Fruit fly (Drosophila melanogaster) whole organism, wandering third instar larva: Measurements from ENCODE around the gene CG3434.

Source experiments
- CG32264 ChIP-seq: fragments of 200-800 bp; sonication (Bioruptor generic); optimal IDR thresholded peaks from 2 replicates; lab custom pipeline; 2016; ENCODE audit warnings: missing biosample characterization, missing genetic modification characterization
- CG9705 ChIP-seq: fragments of 200-800 bp; sonication (Bioruptor generic); optimal IDR thresholded peaks from 2 replicates; lab custom pipeline; 2018; ENCODE audit warnings: missing biosample characterization, mild to moderate bottlenecking, missing genetic modification characterization
- CrebA ChIP-seq: fragments of 200-800 bp; sonication (Bioruptor generic); optimal IDR thresholded peaks from 2 replicates; lab custom pipeline; 2016; ENCODE audit warnings: missing biosample characterization, mild to moderate bottlenecking, missing genetic modification characterization, borderline replicate concordance
- Dif ChIP-seq: fragments of 200-275, 200-300 bp; sonication (Bioruptor generic); optimal IDR thresholded peaks from 2 replicates; lab custom pipeline; 2018; ENCODE audit warnings: missing biosample characterization, missing genetic modification characterization; ENCODE audit not compliant: partially characterized antibody
- GATAd ChIP-seq: sonication (Bioruptor generic); optimal IDR thresholded peaks from 2 replicates; lab custom pipeline; 2016; ENCODE audit warnings: missing biosample characterization, missing genetic modification characterization
- HLH106 ChIP-seq: fragments of 200-800 bp; optimal IDR thresholded peaks from 3 replicates; lab custom pipeline; 2019; ENCODE audit warnings: missing biosample characterization, mild to moderate bottlenecking, missing genetic modification characterization, moderate library complexity
- Hnf4 ChIP-seq: fragments of 200-800 bp; sonication (Bioruptor generic); optimal IDR thresholded peaks from 2 replicates; lab custom pipeline; 2016; ENCODE audit warnings: missing biosample characterization, mild to moderate bottlenecking, missing genetic modification characterization
- Hr78 ChIP-seq: fragments of >200 bp; optimal IDR thresholded peaks from 2 replicates; lab custom pipeline; 2017; ENCODE audit warnings: missing biosample characterization, missing genetic modification characterization
- Hr83 ChIP-seq: fragments of 200-300 bp; sonication (Bioruptor generic); optimal IDR thresholded peaks from 2 replicates; lab custom pipeline; 2016; ENCODE audit warnings: missing biosample characterization, mild to moderate bottlenecking, missing genetic modification characterization, moderate library complexity; ENCODE audit not compliant: poor library complexity, severe bottlenecking
- Mio ChIP-seq: sonication (Bioruptor generic); optimal IDR thresholded peaks from 2 replicates; lab custom pipeline; 2016; ENCODE audit warnings: missing biosample characterization, missing genetic modification characterization
- N ChIP-seq: fragments of >200 bp; optimal IDR thresholded peaks from 2 replicates; lab custom pipeline; 2018; ENCODE audit warnings: missing biosample characterization, missing external identifiers, missing genetic modification characterization
- OdsH ChIP-seq: fragments of 200-800 bp; sonication (Bioruptor generic); optimal IDR thresholded peaks from 2 replicates; lab custom pipeline; 2016; ENCODE audit warnings: missing biosample characterization, mild to moderate bottlenecking, missing genetic modification characterization
- Rel ChIP-seq, 2 experiments: fragments of 200-800 bp; sonication (Bioruptor generic) in 1 of 2; optimal IDR thresholded peaks; 2 replicates in 1 of 2; 3 replicates in 1 of 2; lab custom pipeline; 2016 to 2019; ENCODE audit warnings: mild to moderate bottlenecking in 2 of 2, missing biosample characterization in 2 of 2, missing genetic modification characterization in 2 of 2, moderate library complexity in 1 of 2
- Sp1 ChIP-seq: fragments of 200-800 bp; sonication (Bioruptor generic); optimal IDR thresholded peaks from 3 replicates; lab custom pipeline; 2019; ENCODE audit warnings: missing biosample characterization, mild to moderate bottlenecking, missing genetic modification characterization, moderate library complexity
- br ChIP-seq: fragments of 200-800 bp; sonication (Bioruptor generic); optimal IDR thresholded peaks from 2 replicates; lab custom pipeline; 2016; ENCODE audit warnings: missing biosample characterization, missing genetic modification characterization
- brk ChIP-seq: fragments of 200-800 bp; sonication (Bioruptor generic); optimal IDR thresholded peaks from 2 replicates; lab custom pipeline; 2016; ENCODE audit warnings: missing biosample characterization, mild to moderate bottlenecking, missing genetic modification characterization
- dl ChIP-seq, 2 experiments: fragments of 175-275, 200-275 bp in 1 of 2; fragments of 200-275 bp in 1 of 2; sonication (Bioruptor generic); optimal IDR thresholded peaks; lab custom pipeline; 2018; ENCODE audit warnings: mild to moderate bottlenecking in 2 of 2, missing biosample characterization in 2 of 2, missing genetic modification characterization in 2 of 2, moderate library complexity in 2 of 2; ENCODE audit not compliant: partially characterized antibody in 2 of 2, insufficient read depth in 1 of 2
- dmrt93B ChIP-seq: fragments of 200-800 bp; sonication (Bioruptor generic); optimal IDR thresholded peaks from 2 replicates; lab custom pipeline; 2018; ENCODE audit warnings: missing biosample characterization, mild to moderate bottlenecking, missing genetic modification characterization
- ey ChIP-seq: fragments of 200-800 bp; sonication (Bioruptor generic); optimal IDR thresholded peaks from 2 replicates; lab custom pipeline; 2016; ENCODE audit warnings: missing biosample characterization, missing genetic modification characterization
- foxo ChIP-seq, 2 experiments: fragments of 200-800 bp; sonication (Bioruptor generic); optimal IDR thresholded peaks; 2 replicates in 1 of 2; 3 replicates in 1 of 2; lab custom pipeline; 2016 to 2017; ENCODE audit warnings: missing biosample characterization in 2 of 2, missing genetic modification characterization in 2 of 2
- fru ChIP-seq: fragments of 200-800 bp; sonication (Bioruptor generic); optimal IDR thresholded peaks from 3 replicates; lab custom pipeline; 2016; ENCODE audit warnings: missing biosample characterization, mild to moderate bottlenecking, missing genetic modification characterization
- h ChIP-seq: fragments of 200-800 bp; sonication (Bioruptor generic); optimal IDR thresholded peaks from 3 replicates; lab custom pipeline; 2016; ENCODE audit warnings: missing biosample characterization, mild to moderate bottlenecking, missing genetic modification characterization
- jim ChIP-seq: fragments of 175-275, 200-325 bp; sonication (Bioruptor generic); optimal IDR thresholded peaks from 2 replicates; lab custom pipeline; 2016; ENCODE audit warnings: missing biosample characterization, mild to moderate bottlenecking, missing genetic modification characterization
- lola ChIP-seq: fragments of >200 bp; optimal IDR thresholded peaks from 2 replicates; lab custom pipeline; 2017; ENCODE audit warnings: missing biosample characterization, missing genetic modification characterization
- pan ChIP-seq: fragments of >200 bp; optimal IDR thresholded peaks from 2 replicates; lab custom pipeline; 2017
- psq ChIP-seq: fragments of 200-800 bp; sonication (Bioruptor generic); optimal IDR thresholded peaks from 3 replicates; lab custom pipeline; 2017; ENCODE audit warnings: missing biosample characterization, mild to moderate bottlenecking, missing genetic modification characterization, moderate library complexity
- rgr ChIP-seq: fragments of 200-800 bp; sonication (Bioruptor generic); optimal IDR thresholded peaks from 3 replicates; lab custom pipeline; 2016; ENCODE audit warnings: missing biosample characterization, mild to moderate bottlenecking, missing genetic modification characterization
- sage ChIP-seq: fragments of 200-800 bp; sonication (Bioruptor generic); optimal IDR thresholded peaks from 2 replicates; lab custom pipeline; 2016; ENCODE audit warnings: missing biosample characterization, mild to moderate bottlenecking, missing genetic modification characterization
- sv ChIP-seq: fragments of 200-800 bp; sonication (Bioruptor generic); optimal IDR thresholded peaks from 3 replicates; lab custom pipeline; 2016; ENCODE audit warnings: missing biosample characterization, missing genetic modification characterization
- tai ChIP-seq: sonication (Bioruptor generic); optimal IDR thresholded peaks from 2 replicates; lab custom pipeline; 2016; ENCODE audit warnings: missing biosample characterization, missing genetic modification characterization
- usp ChIP-seq: fragments of >200 bp; optimal IDR thresholded peaks from 2 replicates; lab custom pipeline; 2017; ENCODE audit warnings: missing biosample characterization, missing genetic modification characterization
- woc ChIP-seq: sonication (Bioruptor generic); optimal IDR thresholded peaks from 2 replicates; lab custom pipeline; 2016; ENCODE audit warnings: missing biosample characterization, mild to moderate bottlenecking, missing genetic modification characterization

The CG3434 gene

DNA sequence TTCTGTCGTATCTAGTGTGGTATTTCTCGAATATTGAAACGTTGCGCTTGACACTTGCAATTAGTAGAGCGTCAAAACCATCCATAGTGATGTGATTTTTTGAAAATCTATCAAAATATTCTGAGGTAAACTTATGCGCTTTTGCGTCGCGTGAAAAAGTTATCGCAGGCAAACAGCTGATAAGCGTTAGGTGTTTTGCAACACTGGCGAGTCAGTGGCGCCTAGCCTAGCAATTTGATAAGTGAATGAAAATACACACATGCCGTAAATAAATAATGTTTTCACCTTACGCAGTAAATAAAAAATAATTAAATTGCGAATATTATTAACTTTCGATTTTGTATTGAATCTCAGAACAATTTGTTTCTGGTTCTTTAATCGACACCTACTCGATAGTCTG lies 25.3 kb downstream of the CG3434 start, which contains the start of gene CG42526 (continued):
- TF ChIP-seq sv (GFP tag; lab: Kevin White, UChicago) = peak; percentile 53

DNA sequence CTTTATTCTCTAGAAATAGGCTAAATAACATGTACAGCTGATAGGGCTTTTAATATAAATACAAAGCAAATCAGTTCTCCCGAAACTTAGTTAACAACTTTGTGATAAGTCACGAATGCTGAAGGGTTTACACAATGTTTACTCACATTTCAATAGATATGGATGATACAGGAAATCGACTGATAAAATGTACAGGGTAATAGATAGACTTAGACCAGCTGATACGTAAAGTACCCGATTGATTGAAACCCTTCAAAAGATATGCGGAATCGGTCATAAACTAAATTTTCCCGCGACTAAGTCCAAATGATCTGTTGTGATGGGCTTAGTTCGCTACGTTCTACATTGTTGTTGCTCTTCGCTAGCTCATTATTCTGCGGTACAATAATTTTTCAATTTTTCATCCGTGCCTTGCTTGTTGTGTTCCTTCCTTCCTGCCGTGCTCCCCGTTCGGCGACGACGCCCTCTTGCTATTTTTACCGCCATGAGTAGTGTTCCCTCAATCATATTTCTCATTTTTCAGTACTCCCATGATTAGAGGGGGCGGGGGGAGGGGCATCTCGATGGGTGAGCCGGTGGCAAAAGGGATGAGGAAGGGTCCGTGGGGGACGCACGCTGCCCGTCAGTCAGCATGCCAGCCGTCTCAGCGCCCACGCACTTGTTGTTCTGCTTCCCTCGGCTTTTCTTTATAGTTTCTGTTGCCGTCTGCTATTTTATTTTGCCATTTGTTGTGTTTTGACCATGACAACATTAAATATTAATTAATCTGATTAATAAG lies 27.6 kb downstream of the CG3434 start:
- no peak for TF ChIP-seq CG32264
- TF ChIP-seq Hr83 = no peak
- no peak for TF ChIP-seq psq (GFP tag; lab: Kevin White, UChicago)
- no peak for TF ChIP-seq GATAd
- no peak for TF ChIP-seq Mio (GFP tag; lab: Kevin White, UChicago)
- TF ChIP-seq rgr = no peak
- TF ChIP-seq tai = no peak
- no peak for TF ChIP-seq Dif
- no peak for TF ChIP-seq lola (GFP tag; lab: Kevin White, UChicago)
- TF ChIP-seq sv (GFP tag; lab: Kevin White, UChicago) = no peak
- no peak for TF ChIP-seq dl (GFP tag; optimal IDR thresholded peaks at IDR 0.05; lab: Kevin White, UChicago; ENCODE audit: insufficient read depth in 1 of 2, partially characterized antibody in 2 of 2)
- TF ChIP-seq OdsH (GFP tag; lab: Kevin White, UChicago) = no peak
- no peak for TF ChIP-seq h (GFP tag; lab: Kevin White, UChicago)
- no peak for TF ChIP-seq Sp1 (GFP tag; lab: Kevin White, UChicago)
- no peak for TF ChIP-seq woc (GFP tag; lab: Kevin White, UChicago)
- TF ChIP-seq sage = no peak
- TF ChIP-seq pan (lab: Kevin White, UChicago) = no peak
- no peak for TF ChIP-seq Hr78 (GFP tag; lab: Kevin White, UChicago)

DNA sequence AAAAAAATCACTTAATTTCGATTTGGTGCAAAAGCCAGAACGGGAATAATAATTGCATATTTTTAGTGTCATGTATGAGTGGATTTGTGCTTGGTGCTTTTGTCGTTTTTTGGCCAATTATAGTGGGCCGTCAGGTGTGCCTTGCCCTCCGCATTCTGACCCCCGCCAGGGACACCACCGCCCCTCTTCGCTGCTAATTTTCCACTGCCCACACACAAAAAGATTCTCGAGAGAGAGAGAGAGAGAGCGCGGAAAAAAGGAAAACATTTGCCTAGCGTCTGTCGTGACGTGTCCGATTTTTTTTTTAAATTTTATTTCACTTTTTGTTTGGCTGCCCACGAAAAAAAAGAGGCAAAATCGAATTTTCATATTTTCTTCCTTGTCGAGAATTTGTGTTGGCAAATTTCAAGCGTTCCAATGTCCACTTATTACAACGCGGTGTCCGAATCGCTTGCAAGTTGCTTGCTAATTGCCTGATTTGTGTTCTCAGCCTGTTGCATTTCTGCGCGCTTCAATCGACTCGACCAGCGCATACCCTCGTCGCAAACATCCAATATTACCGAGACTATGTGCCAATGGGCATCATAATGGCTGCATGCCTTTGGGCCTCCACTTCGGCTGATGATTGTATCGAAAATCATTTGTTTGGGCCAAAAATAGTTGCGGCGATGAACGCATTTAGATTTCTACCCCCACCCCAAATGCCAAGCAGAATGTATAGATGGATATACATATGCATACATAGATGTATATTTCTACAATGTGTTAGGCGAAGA lies 28.6 kb downstream of the CG3434 start:
- no peak for TF ChIP-seq N (GFP tag; lab: Kevin White, UChicago)
- TF ChIP-seq Dif = peak; percentile 7

DNA sequence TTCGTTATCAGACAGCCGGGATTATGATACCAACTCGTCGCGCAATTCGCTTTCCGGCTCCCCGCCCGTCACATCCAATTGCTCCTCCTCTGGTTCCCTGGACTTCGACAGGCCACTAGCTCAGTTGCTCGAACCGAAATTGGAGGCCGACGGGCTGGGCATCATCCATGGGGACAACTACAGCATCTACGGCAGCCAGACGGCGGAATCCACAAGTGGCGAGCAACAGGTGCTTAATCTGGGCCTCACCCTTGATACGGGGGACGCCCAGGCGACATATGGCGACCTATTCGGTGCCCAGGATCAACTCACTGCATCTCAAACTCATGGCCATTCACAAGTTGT lies 30.0 kb downstream of the CG3434 start:
- no peak for TF ChIP-seq N (GFP tag; lab: Kevin White, UChicago)
- no peak for TF ChIP-seq sage
- no peak for TF ChIP-seq Rel (GFP tag; optimal IDR thresholded peaks at IDR 0.05; lab: Kevin White, UChicago)
- TF ChIP-seq Rel (tag; optimal IDR thresholded peaks at IDR 0.05; lab: Kevin White, UChicago) = no peak
- TF ChIP-seq CG32264 = no peak
- TF ChIP-seq CG9705 (GFP tag; lab: Kevin White, UChicago) = no peak
- TF ChIP-seq br (GFP tag; lab: Kevin White, UChicago) = no peak
- TF ChIP-seq sv (GFP tag; lab: Kevin White, UChicago) = no peak
- no peak for TF ChIP-seq Hr78 (GFP tag; lab: Kevin White, UChicago)
- TF ChIP-seq brk (GFP tag; lab: Kevin White, UChicago) = no peak
- no peak for TF ChIP-seq fru (GFP tag; lab: Kevin White, UChicago)
- TF ChIP-seq usp (GFP tag; lab: Kevin White, UChicago) = no peak
- TF ChIP-seq CrebA (GFP tag; lab: Kevin White, UChicago) = no peak

DNA sequence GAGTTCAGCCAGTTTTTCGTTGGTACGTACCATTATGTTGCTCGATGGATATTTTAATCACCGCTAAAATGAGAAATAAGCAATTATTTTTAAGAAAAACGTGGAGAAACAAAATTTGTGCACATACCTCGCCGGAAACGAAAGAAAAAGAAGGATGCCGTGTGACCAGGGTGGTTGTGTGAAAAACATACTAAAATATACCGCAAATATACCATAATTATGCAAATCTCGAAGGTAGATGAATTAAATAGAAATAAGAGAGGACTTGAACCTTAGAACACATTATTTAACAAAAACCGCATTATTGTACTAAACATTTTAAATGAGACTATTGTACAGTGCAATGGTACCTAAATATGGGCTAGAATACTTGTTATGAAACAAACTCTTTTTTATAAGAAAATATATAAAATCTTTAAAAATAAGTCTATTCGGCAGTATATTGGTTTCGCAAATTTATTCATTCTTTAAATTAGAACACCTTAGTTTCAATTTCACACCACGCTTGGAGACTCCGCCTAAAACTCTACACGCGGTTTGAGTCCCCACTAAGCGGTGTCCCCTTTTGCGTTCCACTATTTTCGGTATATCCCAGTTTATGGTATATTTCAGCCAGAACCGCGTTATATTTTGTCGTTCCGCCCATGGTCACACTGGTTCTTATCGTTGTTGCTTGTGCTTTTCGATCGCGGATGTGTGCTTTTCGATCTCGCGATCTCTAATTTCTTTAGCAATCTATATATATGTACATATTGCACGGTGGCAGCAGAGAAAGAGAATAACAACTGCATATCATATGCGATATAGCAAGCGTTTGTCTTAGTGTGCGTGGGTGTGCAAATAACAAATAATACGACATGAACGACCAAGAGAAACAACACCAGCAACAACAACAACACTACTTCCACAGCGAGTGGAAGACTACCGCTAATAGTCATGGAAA lies 30.7 kb downstream of the CG3434 start, which contains the start of the genes RpS17 and MTF-1:
Gene RpS17 (minus strand): TSS at position 157 of the 943 bp plus-strand sequence.
Gene MTF-1 (plus strand): TSS at position 648 of the 943 bp plus-strand sequence.
- no peak for TF ChIP-seq lola (GFP tag; lab: Kevin White, UChicago)
- TF ChIP-seq CG9705 (GFP tag; lab: Kevin White, UChicago) = peak; percentile 27
- no peak for TF ChIP-seq pan (lab: Kevin White, UChicago)
- TF ChIP-seq CG32264 = no peak
- peak; percentile 9 for TF ChIP-seq psq (GFP tag; lab: Kevin White, UChicago)
- no peak for TF ChIP-seq ey (GFP tag; lab: Kevin White, UChicago)
- TF ChIP-seq sv (GFP tag; lab: Kevin White, UChicago) = peak; percentile 44
- no peak for TF ChIP-seq Rel (GFP tag; optimal IDR thresholded peaks at IDR 0.05; lab: Kevin White, UChicago)
- TF ChIP-seq Rel (tag; optimal IDR thresholded peaks at IDR 0.05; lab: Kevin White, UChicago) = peak; percentile 86
- TF ChIP-seq Dif = no peak
- no peak for TF ChIP-seq dl (GFP tag; optimal IDR thresholded peaks at IDR 0.05; lab: Kevin White, UChicago; ENCODE audit: insufficient read depth in 1 of 2, partially characterized antibody in 2 of 2)
- TF ChIP-seq brk (GFP tag; lab: Kevin White, UChicago) = peak; percentile 36
- peak; percentile 21 for TF ChIP-seq Mio (GFP tag; lab: Kevin White, UChicago)
- TF ChIP-seq h (GFP tag; lab: Kevin White, UChicago) = peak; percentile 31
- peak in 1 of 2 experiments; percentile 41 for TF ChIP-seq foxo (GFP tag; optimal IDR thresholded peaks at IDR 0.05; lab: Kevin White, UChicago)
- TF ChIP-seq Sp1 (GFP tag; lab: Kevin White, UChicago) = peak; percentile 76
- no peak for TF ChIP-seq jim (GFP tag; lab: Kevin White, UChicago)
- TF ChIP-seq sage = peak; percentile 20
- peak; percentile 30 for TF ChIP-seq OdsH (GFP tag; lab: Kevin White, UChicago)
- peak; percentile 44 for TF ChIP-seq HLH106 (tag; lab: Kevin White, UChicago)
- peak; percentile 82 for TF ChIP-seq Hr83
- TF ChIP-seq N (GFP tag; lab: Kevin White, UChicago) = no peak
- TF ChIP-seq Hnf4 (GFP tag; lab: Kevin White, UChicago) = peak; percentile 38
- peak; percentile 28 for TF ChIP-seq dmrt93B (GFP tag; lab: Kevin White, UChicago)
- TF ChIP-seq woc (GFP tag; lab: Kevin White, UChicago) = no peak
- no peak for TF ChIP-seq br (GFP tag; lab: Kevin White, UChicago)
- TF ChIP-seq GATAd = peak; percentile 44
